Fruit fly (Drosophila melanogaster) whole organism, pupa: Measurements from ENCODE around the gene Ptp99A.

Experiments
- CG10348 ChIP-seq: fragments of 200-800 bp; sonication (Bioruptor generic); IDR thresholded peaks from 2 replicates; pipeline ENCODE4 v1.3.6; 2022; ENCODE audit warnings: missing biosample characterization, missing genetic modification characterization
- CG12605 ChIP-seq: fragments of 200-800 bp; sonication (Bioruptor generic); IDR thresholded peaks from 2 replicates; pipeline ENCODE4 v1.3.6; 2022; ENCODE audit warnings: missing biosample characterization, missing genetic modification characterization
- CG13204 ChIP-seq: fragments of 200-800 bp; sonication (Bioruptor generic); optimal IDR thresholded peaks from 2 replicates; lab custom pipeline; 2018; ENCODE audit warnings: missing biosample characterization, mild to moderate bottlenecking, missing genetic modification characterization, moderate library complexity
- CG14655 ChIP-seq: fragments of 200-800 bp; sonication (Bioruptor generic); optimal IDR thresholded peaks from 3 replicates; lab custom pipeline; 2017; ENCODE audit warnings: mild to moderate bottlenecking, missing biosample characterization, missing genetic modification reagents, missing genetic modification characterization
- CG15710 ChIP-seq: fragments of 200-800 bp; sonication (Bioruptor generic); optimal IDR thresholded peaks from 2 replicates; lab custom pipeline; 2018; ENCODE audit warnings: missing biosample characterization, mild to moderate bottlenecking, missing genetic modification characterization, moderate library complexity
- CG17806 ChIP-seq: fragments of 200-800 bp; sonication (Bioruptor generic); optimal IDR thresholded peaks from 2 replicates; lab custom pipeline; 2018; ENCODE audit warnings: missing biosample characterization, mild to moderate bottlenecking, missing genetic modification characterization, moderate library complexity
- CG32121 ChIP-seq: fragments of 200-800 bp; sonication (Bioruptor generic); IDR thresholded peaks from 2 replicates; pipeline ENCODE4 v1.3.6; 2022; ENCODE audit warnings: missing biosample characterization, missing genetic modification characterization
- CG34367 ChIP-seq: fragments of 200-800 bp; sonication (Bioruptor generic); optimal IDR thresholded peaks from 2 replicates; lab custom pipeline; 2018; ENCODE audit warnings: missing biosample characterization, mild to moderate bottlenecking, missing genetic modification characterization
- CG4496 ChIP-seq: fragments of 200-800 bp; sonication (Bioruptor generic); IDR thresholded peaks from 3 replicates; pipeline ENCODE4 v1.3.6; 2022; ENCODE audit warnings: missing biosample characterization, missing genetic modification characterization
- CG8159 ChIP-seq: fragments of 200-800 bp; sonication (Bioruptor generic); optimal IDR thresholded peaks from 3 replicates; lab custom pipeline; 2018; ENCODE audit warnings: missing biosample characterization, mild to moderate bottlenecking, missing genetic modification characterization, moderate library complexity
- CG8301 ChIP-seq: fragments of 200-800 bp; sonication (Bioruptor generic); optimal IDR thresholded peaks from 2 replicates; lab custom pipeline; 2018; ENCODE audit warnings: missing biosample characterization, mild to moderate bottlenecking, missing genetic modification characterization
- CG9948 ChIP-seq: fragments of 200-800 bp; sonication (Bioruptor generic); optimal IDR thresholded peaks from 2 replicates; lab custom pipeline; 2018; ENCODE audit warnings: missing biosample characterization, mild to moderate bottlenecking, missing genetic modification characterization, moderate library complexity
- D1 ChIP-seq: fragments of 200-800 bp; sonication (Bioruptor generic); optimal IDR thresholded peaks from 2 replicates; lab custom pipeline; 2018; ENCODE audit warnings: missing biosample characterization, mild to moderate bottlenecking, missing genetic modification characterization, moderate library complexity
- EcR ChIP-seq: fragments of 200-800 bp; sonication (Bioruptor generic); optimal IDR thresholded peaks from 3 replicates; lab custom pipeline; 2019; ENCODE audit warnings: missing biosample characterization, missing genetic modification characterization, mild to moderate bottlenecking, moderate library complexity, missing genetic modification reagents
- Ets98B ChIP-seq: fragments of 200-800 bp; sonication (Bioruptor generic); IDR thresholded peaks from 2 replicates; pipeline ENCODE4 v1.3.6; 2022; ENCODE audit warnings: missing biosample characterization, missing genetic modification characterization
- Pif1A ChIP-seq: fragments of 200-800 bp; sonication (Bioruptor generic); optimal IDR thresholded peaks from 3 replicates; lab custom pipeline; 2016; ENCODE audit warnings: missing biosample characterization, missing genetic modification characterization
- Pif1B ChIP-seq: fragments of 200-800 bp; sonication (Bioruptor generic); optimal IDR thresholded peaks from 3 replicates; lab custom pipeline; 2016; ENCODE audit warnings: missing biosample characterization, missing genetic modification characterization
- Snoo ChIP-seq: fragments of 200-800 bp; sonication (Bioruptor generic); optimal IDR thresholded peaks from 3 replicates; lab custom pipeline; 2017; ENCODE audit warnings: missing biosample characterization, mild to moderate bottlenecking, missing genetic modification characterization, inconsistent platforms
- fd96Ca ChIP-seq: fragments of 200-800 bp; sonication (Bioruptor generic); IDR thresholded peaks from 3 replicates; pipeline ENCODE4 v1.3.6; 2022; ENCODE audit warnings: missing biosample characterization, missing genetic modification characterization
- gl ChIP-seq: fragments of 200-800 bp; sonication (Bioruptor generic); optimal IDR thresholded peaks from 2 replicates; lab custom pipeline; 2018; ENCODE audit warnings: missing biosample characterization, mild to moderate bottlenecking, missing genetic modification characterization
- rn ChIP-seq: fragments of 200-800 bp; sonication (Bioruptor generic); IDR thresholded peaks from 2 replicates; pipeline ENCODE4 v1.3.6; 2022; ENCODE audit warnings: missing biosample characterization, missing genetic modification characterization

Ptp99A gene

DNA sequence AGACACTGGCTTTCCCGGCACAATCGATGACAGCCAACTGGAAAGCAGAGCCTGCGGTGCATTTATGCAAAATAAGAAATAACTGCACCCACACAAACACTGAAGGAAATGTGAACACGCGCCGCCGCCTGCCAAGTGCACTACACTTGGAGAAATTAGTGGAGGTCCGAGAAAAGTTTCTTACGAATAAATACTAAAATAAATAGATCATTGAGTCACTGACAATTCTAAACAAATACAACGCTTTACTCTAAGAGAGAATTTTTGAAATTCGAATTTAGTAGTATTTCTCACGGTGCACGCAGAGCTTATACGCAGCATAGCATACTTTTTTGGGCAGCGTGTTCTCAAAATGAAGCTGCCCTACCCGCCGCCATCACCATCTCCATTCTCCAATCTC is 43.8 kb downstream of the Ptp99A start:
- no peak for TF ChIP-seq CG4496 (GFP tag; lab: Robert Waterston, UW)
- TF ChIP-seq CG15710 (tag; lab: Kevin White, UChicago) = no peak
- TF ChIP-seq CG10348 (GFP tag; lab: Robert Waterston, UW) = no peak
- no peak for TF ChIP-seq CG9948 (tag; lab: Kevin White, UChicago)
- TF ChIP-seq CG12605 = no peak
- no peak for TF ChIP-seq CG8301 (tag; lab: Kevin White, UChicago)
- TF ChIP-seq fd96Ca (GFP tag; lab: Robert Waterston, UW) = 0 out of 3 replicates have a peak, but pooled peaks have one; percentile 10
- TF ChIP-seq CG8159 (tag; lab: Kevin White, UChicago) = peak; percentile 4
- no peak for TF ChIP-seq D1 (tag; lab: Kevin White, UChicago)
- TF ChIP-seq gl = no peak

DNA sequence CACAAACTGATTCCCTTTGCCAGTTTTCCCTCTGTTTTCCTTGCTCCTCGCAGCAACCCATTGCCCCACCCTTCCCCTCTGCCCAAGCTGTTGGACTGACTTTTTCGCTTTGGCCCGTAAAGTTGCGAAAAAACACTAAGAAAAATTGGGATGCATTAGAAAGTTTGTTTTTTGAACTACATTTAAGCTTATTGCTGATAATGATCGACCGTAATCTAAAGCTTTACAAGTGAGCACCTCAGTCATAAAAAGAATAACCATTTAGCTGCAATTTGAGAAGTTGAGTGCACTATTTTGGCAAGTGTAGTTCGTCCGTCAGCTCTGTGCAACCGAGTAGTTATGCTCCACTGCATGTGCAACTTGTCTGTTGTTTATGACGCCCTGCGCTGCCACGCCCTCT is 72.9 kb downstream of the Ptp99A start:
- TF ChIP-seq rn (peak; percentile 8; the same call in 1 of the 2 replicates), D1 (tag; lab: Kevin White, UChicago) (no peak), CG12605 (no peak), CG10348 (GFP tag; lab: Robert Waterston, UW) (no peak), CG13204 (GFP tag; lab: Kevin White, UChicago) (no peak), gl (no peak), CG14655 (peak; percentile 61), Snoo (no peak), EcR (GFP tag; lab: Kevin White, UChicago) (no peak), CG8159 (tag; lab: Kevin White, UChicago) (peak; percentile 39), CG4496 (GFP tag; lab: Robert Waterston, UW) (peak; percentile 51; the same call in 2 of the 3 replicates), CG17806 (tag; lab: Kevin White, UChicago) (peak; percentile 29), CG8301 (tag; lab: Kevin White, UChicago) (peak; percentile 60), fd96Ca (GFP tag; lab: Robert Waterston, UW) (peak; percentile 65; the same call in 2 of the 3 replicates), CG32121 (GFP tag; lab: Robert Waterston, UW) (no peak), Pif1B (GFP tag; lab: Kevin White, UChicago) (no peak), CG34367 (tag; lab: Kevin White, UChicago) (no peak), CG15710 (tag; lab: Kevin White, UChicago) (no peak), Ets98B (GFP tag; lab: Robert Waterston, UW) (0 out of 2 replicates have a peak, but pooled peaks have one; percentile 38), Pif1A (peak; percentile 36), CG9948 (tag; lab: Kevin White, UChicago) (peak; percentile 26)
- TF ChIP-seq, all 21 proteins: peak for 10

DNA sequence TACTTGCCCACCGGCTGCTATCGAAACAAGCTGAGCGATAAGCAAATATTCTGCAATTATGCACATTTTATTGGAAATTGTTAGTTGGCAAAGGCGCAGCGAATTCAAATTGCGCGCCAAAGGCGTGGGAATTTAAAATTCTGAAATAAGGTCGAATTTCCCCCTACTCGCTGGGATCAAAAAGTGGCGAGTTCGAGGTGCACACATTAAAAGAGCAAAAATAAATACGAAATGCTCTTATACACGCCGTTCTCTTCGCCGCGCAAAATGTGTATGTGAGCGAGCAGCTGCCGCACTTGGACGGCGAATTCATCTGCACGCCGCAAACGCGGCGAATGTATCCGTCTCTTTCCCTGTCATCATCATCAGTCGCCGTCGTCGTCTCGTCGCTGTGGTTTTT is 79.8 kb downstream of the Ptp99A start:
- no peak for TF ChIP-seq CG13204 (GFP tag; lab: Kevin White, UChicago)
- TF ChIP-seq fd96Ca (GFP tag; lab: Robert Waterston, UW) = 0 out of 3 replicates have a peak, but pooled peaks have one; percentile 14
- TF ChIP-seq CG10348 (GFP tag; lab: Robert Waterston, UW) = no peak
- TF ChIP-seq rn = no peak
- TF ChIP-seq CG17806 (tag; lab: Kevin White, UChicago) = no peak
- TF ChIP-seq CG8159 (tag; lab: Kevin White, UChicago) = no peak
- peak; percentile 64; the same call in 1 of the 3 replicates for TF ChIP-seq CG4496 (GFP tag; lab: Robert Waterston, UW)
- TF ChIP-seq Snoo = no peak
- TF ChIP-seq, all 21 proteins: peak for 2

DNA sequence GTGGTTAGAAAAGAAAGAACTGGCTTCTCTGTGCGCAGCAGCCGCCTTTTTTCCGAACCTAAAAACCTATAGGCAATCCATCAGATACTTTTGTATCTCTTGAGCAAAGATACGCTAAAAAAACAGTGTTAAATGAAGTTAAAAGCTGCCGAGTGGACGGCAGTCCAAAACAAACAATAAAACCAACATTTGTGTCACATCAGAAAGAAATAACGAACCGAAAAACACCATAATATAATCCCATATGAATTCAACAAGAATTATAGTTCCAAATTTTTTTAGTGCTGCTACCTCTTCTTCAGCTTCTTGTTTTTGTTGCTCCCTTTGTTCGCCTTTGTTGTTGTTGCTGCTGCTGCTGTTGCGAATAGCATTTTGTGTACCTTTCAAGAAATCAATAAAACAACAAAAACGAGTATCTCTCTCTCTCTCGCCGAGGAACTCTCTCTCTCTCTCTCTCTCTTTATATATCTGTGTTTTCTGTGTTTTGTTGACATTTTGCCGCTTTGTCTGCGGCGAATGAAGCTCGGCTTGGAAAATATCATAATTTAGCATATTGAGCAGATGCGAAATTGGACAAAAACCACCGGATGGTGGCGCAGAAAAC is 80.4 kb downstream of the Ptp99A start:
- TF ChIP-seq CG8159 (tag; lab: Kevin White, UChicago) (peak; percentile 13), Pif1B (GFP tag; lab: Kevin White, UChicago) (no peak), rn (no peak), CG14655 (no peak)
- TF ChIP-seq, all 21 proteins: peak for 1

DNA sequence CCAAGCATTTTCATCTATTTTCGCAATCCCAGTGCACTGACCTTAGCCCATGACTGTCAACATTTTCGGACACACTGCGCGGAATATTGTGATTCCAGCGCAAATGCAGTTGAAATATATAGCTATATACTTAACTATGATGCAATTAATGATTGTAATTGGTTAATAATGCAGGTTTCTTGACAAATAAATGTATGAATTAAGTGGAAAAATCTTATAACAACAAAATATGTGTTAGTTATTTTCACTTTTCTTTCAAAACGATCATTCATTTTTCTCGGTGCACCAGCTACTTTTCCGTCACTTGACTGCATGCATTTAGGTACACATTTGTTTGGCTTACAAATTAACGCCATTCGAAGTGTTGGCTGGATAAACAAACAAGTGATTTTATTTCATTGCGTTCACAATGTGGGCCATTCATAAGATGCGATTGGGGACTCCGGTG is 81.3 kb downstream of the Ptp99A start:
- TF ChIP-seq CG8159 (tag; lab: Kevin White, UChicago) = peak; percentile 38
- TF ChIP-seq CG4496 (GFP tag; lab: Robert Waterston, UW) = peak; percentile 70; the same call in 2 of the 3 replicates
- 0 out of 3 replicates have a peak, but pooled peaks have one; percentile 26 for TF ChIP-seq fd96Ca (GFP tag; lab: Robert Waterston, UW)
- no peak for TF ChIP-seq gl
- peak; percentile 48 for TF ChIP-seq CG9948 (tag; lab: Kevin White, UChicago)
- TF ChIP-seq Pif1A = peak; percentile 58
- TF ChIP-seq EcR (GFP tag; lab: Kevin White, UChicago) = peak; percentile 72
- peak; percentile 52 for TF ChIP-seq CG32121 (GFP tag; lab: Robert Waterston, UW)
- TF ChIP-seq Snoo = no peak
- TF ChIP-seq CG15710 (tag; lab: Kevin White, UChicago) = peak; percentile 25
- TF ChIP-seq rn = 0 out of 2 replicates have a peak, but pooled peaks have one; percentile 36
- peak; percentile 72 for TF ChIP-seq CG8301 (tag; lab: Kevin White, UChicago)
- peak; percentile 27 for TF ChIP-seq CG34367 (tag; lab: Kevin White, UChicago)
- TF ChIP-seq CG14655 = peak; percentile 75
- TF ChIP-seq CG17806 (tag; lab: Kevin White, UChicago) = peak; percentile 18
- peak; percentile 37 for TF ChIP-seq Pif1B (GFP tag; lab: Kevin White, UChicago)
- peak; percentile 38; the same call in 1 of the 2 replicates for TF ChIP-seq Ets98B (GFP tag; lab: Robert Waterston, UW)
- no peak for TF ChIP-seq CG12605
- TF ChIP-seq D1 (tag; lab: Kevin White, UChicago) = no peak
